Fruit fly (Drosophila melanogaster) whole organism, prepupa: ENCODE measurements around the gene Nrd1.

Experiments used
- CG10631 ChIP-seq: fragments of 200-800 bp; sonication (Bioruptor generic); optimal IDR thresholded peaks from 2 replicates; lab custom pipeline; 2016; ENCODE audit warnings: missing biosample characterization, missing genetic modification characterization
- CG10669 ChIP-seq: fragments of 200-800 bp; sonication (Bioruptor generic); optimal IDR thresholded peaks from 3 replicates; lab custom pipeline; 2018; ENCODE audit warnings: missing biosample characterization, mild to moderate bottlenecking, missing genetic modification characterization, moderate library complexity
- CG11762 ChIP-seq: fragments of 200-800 bp; sonication (Bioruptor generic); optimal IDR thresholded peaks from 3 replicates; lab custom pipeline; 2016; ENCODE audit warnings: missing biosample characterization, missing genetic modification characterization; ENCODE audit not compliant: insufficient read depth
- CG11902 ChIP-seq: fragments of 200-800 bp; sonication (Bioruptor generic); optimal IDR thresholded peaks from 3 replicates; lab custom pipeline; 2016; ENCODE audit warnings: missing biosample characterization, missing genetic modification characterization
- CG15336 ChIP-seq: fragments of 200-800 bp; sonication (Bioruptor generic); IDR thresholded peaks from 2 replicates; pipeline ENCODE4 v1.3.6; 2022; ENCODE audit warnings: missing biosample characterization, missing genetic modification characterization
- CG1621 ChIP-seq: fragments of 200-800 bp; sonication (Bioruptor generic); optimal IDR thresholded peaks from 3 replicates; lab custom pipeline; 2018; ENCODE audit warnings: missing biosample characterization, mild to moderate bottlenecking, missing genetic modification characterization
- CG3032 ChIP-seq: fragments of 200-800 bp; optimal IDR thresholded peaks from 2 replicates; lab custom pipeline; 2019; ENCODE audit warnings: missing biosample characterization, mild to moderate bottlenecking, missing genetic modification characterization, moderate library complexity
- CG32006 ChIP-seq: fragments of 200-800 bp; sonication (Bioruptor generic); optimal IDR thresholded peaks from 3 replicates; lab custom pipeline; 2017; ENCODE audit warnings: missing biosample characterization, mild to moderate bottlenecking, missing genetic modification characterization
- CG34406 ChIP-seq: fragments of 200-800 bp; sonication (Bioruptor generic); optimal IDR thresholded peaks from 3 replicates; lab custom pipeline; 2016; ENCODE audit warnings: missing biosample characterization, missing genetic modification characterization
- CG3919 ChIP-seq: fragments of 200-800 bp; sonication (Bioruptor generic); optimal IDR thresholded peaks from 3 replicates; lab custom pipeline; 2016; ENCODE audit warnings: missing biosample characterization, missing genetic modification characterization
- CG4318 ChIP-seq: fragments of 200-800 bp; sonication (Bioruptor generic); optimal IDR thresholded peaks from 3 replicates; lab custom pipeline; 2017; ENCODE audit warnings: missing biosample characterization, mild to moderate bottlenecking, missing genetic modification characterization
- CG6276 ChIP-seq: fragments of 200-800 bp; sonication (Bioruptor generic); optimal IDR thresholded peaks from 2 replicates; lab custom pipeline; 2017; ENCODE audit warnings: missing biosample characterization, mild to moderate bottlenecking, missing genetic modification characterization
- CG6792 ChIP-seq: fragments of 200-800 bp; sonication (Bioruptor generic); optimal IDR thresholded peaks from 3 replicates; lab custom pipeline; 2016; ENCODE audit warnings: missing biosample characterization, missing genetic modification characterization
- CG6854 ChIP-seq: fragments of 200-800 bp; sonication (Bioruptor generic); optimal IDR thresholded peaks from 2 replicates; lab custom pipeline; 2017; ENCODE audit warnings: missing biosample characterization, mild to moderate bottlenecking, missing genetic modification characterization
- CG7368 ChIP-seq: fragments of 200-800 bp; sonication (Bioruptor generic); optimal IDR thresholded peaks from 3 replicates; lab custom pipeline; 2016; ENCODE audit warnings: missing biosample characterization, missing genetic modification characterization
- CG8119 ChIP-seq: fragments of 200-800 bp; sonication (Bioruptor generic); IDR thresholded peaks from 3 replicates; pipeline ENCODE4 v1.3.6; 2022; ENCODE audit warnings: missing biosample characterization, missing genetic modification characterization
- CG8319 ChIP-seq: fragments of 200-800 bp; sonication (Bioruptor generic); optimal IDR thresholded peaks from 3 replicates; lab custom pipeline; 2016; ENCODE audit warnings: missing biosample characterization, missing genetic modification characterization
- Eip78C ChIP-seq: fragments of 200-800 bp; sonication (Bioruptor generic); peaks from one replicate; lab custom pipeline; 2016; ENCODE audit warnings: missing biosample characterization, missing genetic modification characterization
- Ets21C ChIP-seq: fragments of 200-800 bp; sonication (Bioruptor generic); optimal IDR thresholded peaks from 3 replicates; lab custom pipeline; 2016; ENCODE audit warnings: missing biosample characterization, missing genetic modification characterization
- Gug ChIP-seq: fragments of 200-800 bp; sonication (Bioruptor generic); IDR thresholded peaks from 2 replicates; pipeline ENCODE4 v1.3.6; 2022; ENCODE audit warnings: missing biosample characterization, missing genetic modification characterization
- Hr38 ChIP-seq: sonication (Bioruptor generic); optimal IDR thresholded peaks from 2 replicates; lab custom pipeline; 2016; ENCODE audit warnings: missing biosample characterization, missing genetic modification characterization
- Hr39 ChIP-seq: fragments of 200-800 bp; sonication (Bioruptor generic); optimal IDR thresholded peaks from 2 replicates; lab custom pipeline; 2016; ENCODE audit warnings: missing biosample characterization, missing genetic modification characterization
- Met ChIP-seq: fragments of 200-800 bp; sonication (Bioruptor generic); optimal IDR thresholded peaks from 3 replicates; lab custom pipeline; 2016; ENCODE audit warnings: missing biosample characterization, missing genetic modification characterization
- OdsH ChIP-seq: fragments of 200-800 bp; sonication (Bioruptor generic); optimal IDR thresholded peaks from 3 replicates; lab custom pipeline; 2016; ENCODE audit warnings: missing biosample characterization, missing genetic modification characterization
- Smox ChIP-seq: fragments of 200-800 bp; sonication (Bioruptor generic); optimal IDR thresholded peaks from 3 replicates; lab custom pipeline; 2016; ENCODE audit warnings: missing biosample characterization, missing genetic modification characterization
- Sox102F ChIP-seq: fragments of 200-800 bp; sonication (Bioruptor generic); optimal IDR thresholded peaks from 2 replicates; lab custom pipeline; 2016; ENCODE audit warnings: missing biosample characterization, mild to moderate bottlenecking, missing genetic modification characterization
- Sox14 ChIP-seq: fragments of 200-800 bp; sonication (Bioruptor generic); optimal IDR thresholded peaks from 3 replicates; lab custom pipeline; 2016; ENCODE audit warnings: missing biosample characterization, missing genetic modification characterization
- achi ChIP-seq: fragments of 200-800 bp; sonication (Bioruptor generic); optimal IDR thresholded peaks from 3 replicates; lab custom pipeline; 2016; ENCODE audit warnings: missing biosample characterization, missing genetic modification characterization
- acj6 ChIP-seq: fragments of 200-800 bp; sonication (Bioruptor generic); optimal IDR thresholded peaks from 3 replicates; lab custom pipeline; 2016; ENCODE audit warnings: missing biosample characterization, missing genetic modification characterization
- eg ChIP-seq: fragments of 200-800 bp; sonication (Bioruptor generic); IDR thresholded peaks from 3 replicates; pipeline ENCODE4 v1.3.6; 2022; ENCODE audit warnings: missing biosample characterization, missing genetic modification characterization
- fd59A ChIP-seq: fragments of 200-800 bp; sonication (Bioruptor generic); optimal IDR thresholded peaks from 2 replicates; lab custom pipeline; 2017; ENCODE audit warnings: missing biosample characterization, mild to moderate bottlenecking, missing genetic modification characterization, missing genetic modification reagents
- fd85E ChIP-seq: fragments of 200-800 bp; sonication (Bioruptor generic); optimal IDR thresholded peaks from 3 replicates; lab custom pipeline; 2016; ENCODE audit warnings: missing biosample characterization, missing genetic modification characterization
- fkh ChIP-seq: fragments of 200-800 bp; sonication (Bioruptor generic); optimal IDR thresholded peaks from 3 replicates; lab custom pipeline; 2017; ENCODE audit warnings: missing biosample characterization, mild to moderate bottlenecking, missing genetic modification characterization, moderate library complexity
- lz ChIP-seq: fragments of 200-800 bp; sonication (Bioruptor generic); optimal IDR thresholded peaks from 3 replicates; lab custom pipeline; 2016; ENCODE audit warnings: missing biosample characterization, missing genetic modification characterization
- net ChIP-seq: fragments of 200-800 bp; sonication (Bioruptor generic); optimal IDR thresholded peaks from 3 replicates; lab custom pipeline; 2016; ENCODE audit warnings: missing biosample characterization, missing genetic modification characterization
- pdm3 ChIP-seq: fragments of 200-800 bp; sonication (Bioruptor generic); optimal IDR thresholded peaks from 3 replicates; lab custom pipeline; 2016; ENCODE audit warnings: missing biosample characterization, missing genetic modification characterization
- spab ChIP-seq: fragments of 200-800 bp; sonication (Bioruptor generic); optimal IDR thresholded peaks from 2 replicates; lab custom pipeline; 2017; ENCODE audit warnings: missing biosample characterization, mild to moderate bottlenecking, missing genetic modification characterization, missing genetic modification reagents
- ss ChIP-seq, 2 experiments: fragments of 200-800 bp; sonication (Bioruptor generic); optimal IDR thresholded peaks; 2 replicates in 1 of 2; 3 replicates in 1 of 2; lab custom pipeline; 2017 to 2018; ENCODE audit warnings: mild to moderate bottlenecking in 2 of 2, missing biosample characterization in 2 of 2, missing genetic modification characterization in 2 of 2, moderate library complexity in 1 of 2
- svp ChIP-seq: fragments of 200-800 bp; sonication (Bioruptor generic); peaks from one replicate; lab custom pipeline; 2016; ENCODE audit warnings: missing biosample characterization, missing genetic modification characterization
- topi ChIP-seq: fragments of 200-800 bp; sonication (Bioruptor generic); optimal IDR thresholded peaks from 3 replicates; lab custom pipeline; 2016; ENCODE audit warnings: missing biosample characterization, missing genetic modification characterization
- vri ChIP-seq: fragments of 200-800 bp; sonication (Bioruptor generic); optimal IDR thresholded peaks from 3 replicates; lab custom pipeline; 2016; ENCODE audit warnings: missing biosample characterization, mild to moderate bottlenecking, missing genetic modification characterization

Gene Nrd1

DNA sequence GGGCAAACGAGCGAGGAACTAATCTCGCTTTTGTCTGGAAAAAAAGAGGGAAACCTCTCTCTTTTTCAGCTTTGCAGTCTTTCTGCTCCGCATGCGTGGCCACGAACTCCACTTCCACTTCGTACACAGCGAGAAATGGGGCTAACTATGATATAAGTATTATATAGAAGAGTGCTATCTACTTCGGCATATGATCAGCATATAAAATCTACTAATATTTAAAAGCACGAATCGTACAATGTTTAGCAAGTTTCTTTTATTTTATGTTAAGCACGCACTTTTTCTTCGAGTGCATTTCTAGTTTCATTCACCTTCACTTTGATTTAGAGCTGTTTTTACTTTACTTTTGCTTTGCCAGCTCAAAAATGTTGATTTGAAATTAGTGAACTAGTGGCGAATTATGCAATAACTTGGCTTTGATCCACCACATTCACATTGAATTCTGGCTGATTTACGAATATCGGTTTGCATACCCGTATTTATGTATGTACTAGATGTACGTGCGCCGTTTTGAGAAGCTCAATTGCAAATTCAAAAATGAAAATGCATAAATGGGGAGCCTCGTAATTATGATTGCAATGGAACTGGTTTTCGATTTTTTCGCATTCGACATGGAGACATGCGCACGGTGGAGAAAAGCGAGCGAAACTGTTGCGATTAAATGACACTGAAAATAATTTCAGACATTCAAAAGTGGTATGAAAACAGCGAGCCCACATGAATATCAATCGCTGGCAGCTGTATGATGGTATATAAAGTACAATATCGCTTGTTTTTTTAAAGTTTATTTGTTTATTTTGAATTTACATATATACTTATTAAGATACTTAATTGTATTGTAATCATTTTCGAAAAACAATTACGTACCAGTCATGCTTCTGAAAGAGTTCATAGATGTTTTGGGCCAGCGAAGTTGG is 10.9 kb downstream of the Nrd1 start (continued):
- peak; percentile 93 for TF ChIP-seq acj6 (GFP tag; lab: Kevin White, UChicago)
- peak; percentile 82 for TF ChIP-seq Met (GFP tag; lab: Kevin White, UChicago)
- peak; percentile 94 for TF ChIP-seq CG4318
- TF ChIP-seq ss (GFP tag; optimal IDR thresholded peaks at IDR 0.05; lab: Kevin White, UChicago), result peak; percentile 93 to 94
- TF ChIP-seq CG6854 (GFP tag; lab: Kevin White, UChicago), result peak; percentile 56
- TF ChIP-seq CG6792 (GFP tag; lab: Kevin White, UChicago), result peak; percentile 88
- TF ChIP-seq fd85E (GFP tag; lab: Kevin White, UChicago), result peak; percentile 67
- peak; percentile 93 for TF ChIP-seq CG3919 (GFP tag; lab: Kevin White, UChicago)
- TF ChIP-seq CG6276 (GFP tag; lab: Kevin White, UChicago), result peak; percentile 93
- TF ChIP-seq Ets21C (GFP tag; lab: Kevin White, UChicago), result peak; percentile 61
- TF ChIP-seq Gug (GFP tag; lab: Robert Waterston, UW), result peak; percentile 95
- TF ChIP-seq lz (GFP tag; lab: Kevin White, UChicago), result peak; percentile 88
- TF ChIP-seq Hr38 (GFP tag; lab: Kevin White, UChicago), result no peak
- TF ChIP-seq achi (GFP tag; lab: Kevin White, UChicago), result peak; percentile 90
- TF ChIP-seq CG34406 (GFP tag; lab: Kevin White, UChicago), result peak; percentile 90
- TF ChIP-seq Smox, result peak; percentile 75
- TF ChIP-seq OdsH (GFP tag; lab: Kevin White, UChicago), result peak; percentile 93

DNA sequence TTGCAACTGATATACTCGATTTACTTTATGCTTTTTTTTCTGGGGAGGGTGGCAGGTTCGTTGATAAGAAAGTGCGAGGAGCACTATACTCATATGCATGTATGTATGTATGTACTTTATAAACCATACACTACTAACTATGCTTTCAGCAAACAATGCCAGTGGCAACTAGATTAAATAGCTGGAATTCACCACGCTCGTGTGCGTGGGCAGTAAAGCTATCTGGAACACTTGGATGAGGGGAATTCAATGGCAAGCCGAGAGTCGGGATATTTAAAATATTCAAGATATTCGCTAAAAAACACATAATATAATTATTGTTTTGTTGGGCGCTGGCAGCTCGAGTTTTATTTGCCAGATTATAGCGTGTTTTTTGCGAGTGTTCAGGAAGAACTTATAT is 11.8 kb downstream of the Nrd1 start:
- TF ChIP-seq CG15336 (GFP tag; lab: Robert Waterston, UW) (peak; percentile 40; the same call in 1 of the 2 replicates), spab (no peak), fkh (GFP tag; lab: Kevin White, UChicago) (peak; percentile 35), Sox14 (GFP tag; lab: Kevin White, UChicago) (no peak), pdm3 (no peak), Eip78C (peak; percentile 68), svp (GFP tag; lab: Kevin White, UChicago) (peak; percentile 70), CG3919 (GFP tag; lab: Kevin White, UChicago) (no peak), CG10669 (GFP tag; lab: Kevin White, UChicago) (peak; percentile 20), achi (GFP tag; lab: Kevin White, UChicago) (no peak), CG11902 (GFP tag; lab: Kevin White, UChicago) (no peak), CG6792 (GFP tag; lab: Kevin White, UChicago) (no peak), CG32006 (peak; percentile 17), fd59A (GFP tag; lab: Kevin White, UChicago) (no peak), eg (0 out of 3 replicates have a peak, but pooled peaks have one; percentile 17)
- TF ChIP-seq, all 60 proteins: peak for 7

DNA sequence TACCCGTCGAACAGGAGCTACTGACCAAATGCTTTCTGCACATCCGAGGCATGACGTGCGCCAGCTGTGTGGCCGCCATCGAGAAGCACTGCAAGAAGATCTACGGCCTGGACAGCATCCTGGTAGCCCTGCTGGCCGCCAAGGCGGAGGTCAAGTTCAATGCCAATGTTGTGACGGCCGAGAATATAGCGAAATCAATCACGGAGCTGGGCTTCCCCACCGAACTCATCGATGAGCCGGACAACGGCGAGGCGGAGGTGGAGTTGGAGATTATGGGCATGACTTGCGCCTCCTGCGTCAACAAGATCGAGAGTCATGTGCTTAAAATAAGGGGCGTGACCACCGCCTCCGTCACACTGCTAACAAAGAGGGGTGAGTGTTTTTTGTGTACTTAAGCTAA is 12.7 kb downstream of the Nrd1 start:
- no peak for TF ChIP-seq CG11762 (GFP tag; lab: Kevin White, UChicago)
- TF ChIP-seq svp (GFP tag; lab: Kevin White, UChicago), result peak; percentile 76

DNA sequence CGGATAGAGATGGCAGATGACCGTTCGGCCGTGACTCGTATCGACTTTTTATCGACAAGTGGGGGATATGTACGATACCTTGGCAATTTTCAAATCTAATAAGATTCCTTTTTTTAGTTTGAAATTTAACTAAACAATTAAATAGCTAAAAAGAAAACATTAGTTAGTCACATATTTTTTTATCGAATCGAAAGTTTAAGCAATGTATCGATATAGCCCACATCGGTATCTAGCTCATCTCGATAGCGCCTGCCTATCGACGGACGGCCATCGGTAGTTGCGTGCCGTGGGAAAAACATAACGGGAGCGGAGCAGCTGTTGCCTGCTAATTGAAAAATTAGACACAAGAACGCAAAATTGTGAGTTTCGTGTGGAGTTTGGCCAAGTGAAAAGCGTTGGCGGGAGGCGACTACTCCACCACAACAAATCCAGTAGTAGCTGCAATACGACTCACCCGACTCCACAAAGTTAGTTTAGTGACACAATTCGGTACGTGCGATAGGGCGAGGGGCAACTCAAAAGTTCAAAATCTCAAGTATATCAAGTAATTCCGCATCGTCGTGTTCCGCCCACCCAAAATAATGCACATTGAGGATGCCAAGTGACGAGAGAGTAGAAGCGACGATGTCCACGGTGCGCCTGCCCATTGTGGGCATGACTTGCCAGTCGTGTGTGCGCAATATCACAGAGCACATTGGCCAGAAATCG is 13.8 kb downstream of the Nrd1 start, which contains the start of the genes CG10347 and ATP7:
Gene CG10347, minus strand, starts transcription at position 174 of the 708 bp plus-strand sequence.
Gene ATP7, plus strand, starts transcription at position 265 of the 708 bp plus-strand sequence.
- TF ChIP-seq Hr38 (GFP tag; lab: Kevin White, UChicago) (no peak), achi (GFP tag; lab: Kevin White, UChicago) (peak; percentile 29), CG8119 (GFP tag; lab: Robert Waterston, UW) (peak; percentile 17; the same call in 1 of the 3 replicates), spab (no peak), CG10631 (GFP tag; lab: Kevin White, UChicago) (peak; percentile 13), CG15336 (GFP tag; lab: Robert Waterston, UW) (peak; percentile 13; the same call in 1 of the 2 replicates), Ets21C (GFP tag; lab: Kevin White, UChicago) (peak; percentile 7), Eip78C (peak; percentile 58), Hr39 (GFP tag; lab: Kevin White, UChicago) (peak; percentile 8), Sox102F (GFP tag; lab: Kevin White, UChicago) (peak; percentile 2), CG3032 (tag; lab: Kevin White, UChicago) (peak; percentile 1), fd59A (GFP tag; lab: Kevin White, UChicago) (no peak), CG6792 (GFP tag; lab: Kevin White, UChicago) (no peak), CG8319 (GFP tag; lab: Kevin White, UChicago) (no peak), CG6854 (GFP tag; lab: Kevin White, UChicago) (peak; percentile 23), eg (peak; percentile 17; the same call in 1 of the 3 replicates), topi (GFP tag; lab: Kevin White, UChicago) (peak; percentile 37), pdm3 (peak; percentile 3), vri (GFP tag; lab: Kevin White, UChicago) (peak; percentile 9), Sox14 (GFP tag; lab: Kevin White, UChicago) (peak; percentile 30), CG1621 (peak; percentile 16), CG7368 (GFP tag; lab: Kevin White, UChicago) (no peak), net (GFP tag; lab: Kevin White, UChicago) (peak; percentile 7)
